Worm (Caenorhabditis elegans) whole organism, L1 larva: ENCODE data around the gene frm-3.
A peak's percentile ranks its signal among the peaks of the same experiment; 100 is the strongest.

ENCODE experiments used
- C16A3.4 ChIP-seq: fragments of 150-350 bp; optimal IDR thresholded peaks from 2 replicates; lab custom pipeline; 2014; ENCODE audit warnings: missing biosample characterization, missing genetic modification characterization
- F16B12.6 ChIP-seq: fragments of 150-350 bp; optimal IDR thresholded peaks from 2 replicates; lab custom pipeline; 2014; ENCODE audit warnings: missing biosample characterization, missing genetic modification characterization
- alr-1 ChIP-seq: fragments of 200-800 bp; sonication (Bioruptor generic); optimal IDR thresholded peaks from 2 replicates; lab custom pipeline; 2018; ENCODE audit warnings: borderline replicate concordance, mild to moderate bottlenecking, missing genetic modification characterization, missing compliant biosample characterization
- aly-2 ChIP-seq: fragments of 150-350 bp; optimal IDR thresholded peaks from 2 replicates; lab custom pipeline; 2014; ENCODE audit warnings: missing biosample characterization, missing genetic modification characterization
- ama-1 ChIP-seq: fragments of 150-350 bp; optimal IDR thresholded peaks from 2 replicates; lab custom pipeline; 2014
- blmp-1 ChIP-seq: fragments of 150-350 bp; optimal IDR thresholded peaks from 2 replicates; lab custom pipeline; 2014; ENCODE audit warnings: missing biosample characterization, missing genetic modification characterization
- ceh-63 ChIP-seq: fragments of 200-800 bp; sonication (Bioruptor generic); optimal IDR thresholded peaks from 2 replicates; lab custom pipeline; 2018; ENCODE audit warnings: mild to moderate bottlenecking, missing genetic modification characterization, missing compliant biosample characterization
- ceh-8 ChIP-seq: fragments of 200-800 bp; sonication (Bioruptor generic); optimal IDR thresholded peaks from 2 replicates; lab custom pipeline; 2018; ENCODE audit warnings: mild to moderate bottlenecking, missing genetic modification characterization, moderate library complexity, missing compliant biosample characterization
- ceh-82 ChIP-seq, 3 experiments: fragments of 150-350 bp in 1 of 3; sonication (generic microtip) in 2 of 3; optimal IDR thresholded peaks; 2 replicates each; lab custom pipeline; 2014 to 2017; ENCODE audit warnings: missing biosample characterization in 3 of 3, missing genetic modification characterization in 3 of 3
- ceh-88 ChIP-seq: fragments of 200-800 bp; sonication (Bioruptor generic); IDR thresholded peaks from 2 replicates; pipeline ENCODE4 v1.3.6; 2022; ENCODE audit warnings: missing genetic modification characterization, missing compliant biosample characterization
- ceh-90 ChIP-seq: sonication (generic microtip); optimal IDR thresholded peaks from 2 replicates; lab custom pipeline; 2016; ENCODE audit warnings: missing genetic modification characterization, missing compliant biosample characterization
- ces-1 ChIP-seq: fragments of 150-350 bp; optimal IDR thresholded peaks from 2 replicates; lab custom pipeline; 2014; ENCODE audit warnings: missing biosample characterization, missing genetic modification reagents, missing genetic modification characterization
- dpl-1 ChIP-seq, 3 experiments: fragments of 150-350 bp in 2 of 3; sonication (generic microtip) in 1 of 3; optimal IDR thresholded peaks; 2 replicates each; lab custom pipeline; 2014 to 2017; ENCODE audit warnings: missing biosample characterization in 3 of 3, missing genetic modification characterization in 3 of 3, missing genetic modification reagents in 3 of 3
- dsc-1 ChIP-seq: sonication (generic microtip); optimal IDR thresholded peaks from 2 replicates; lab custom pipeline; 2016; ENCODE audit warnings: mild to moderate bottlenecking, missing genetic modification characterization, missing compliant biosample characterization
- efl-1 ChIP-seq, 4 experiments: fragments of 150-350 bp; optimal IDR thresholded peaks in 3 of 4; peaks in 1 of 4; 1 replicate in 1 of 4; 2 replicates in 3 of 4; lab custom pipeline; 2014; ENCODE audit warnings: missing biosample characterization in 2 of 4, missing genetic modification characterization in 2 of 4, missing genetic modification reagents in 2 of 4
- efl-3 ChIP-seq: fragments of 200-800 bp; sonication (Bioruptor generic); optimal IDR thresholded peaks from 2 replicates; lab custom pipeline; 2018; ENCODE audit warnings: mild to moderate bottlenecking, missing genetic modification characterization, missing compliant biosample characterization
- elt-2 ChIP-seq: sonication (generic microtip); optimal IDR thresholded peaks from 2 replicates; lab custom pipeline; 2016; ENCODE audit warnings: missing genetic modification characterization, mild to moderate bottlenecking, inconsistent platforms, missing compliant biosample characterization, missing genetic modification reagents
- elt-3 ChIP-seq, 6 experiments: fragments of 150-350 bp in 1 of 6; sonication (generic microtip); optimal IDR thresholded peaks; 2 replicates each; lab custom pipeline; 2017 to 2018; ENCODE audit warnings: missing biosample characterization in 6 of 6, missing genetic modification characterization in 6 of 6, inconsistent platforms in 1 of 6
- ets-5 ChIP-seq: fragments of 200-800 bp; sonication (Bioruptor generic); IDR thresholded peaks from 2 replicates; pipeline ENCODE4 v1.3.6; 2022; ENCODE audit warnings: missing genetic modification characterization, missing compliant biosample characterization
- fkh-10 ChIP-seq: sonication (generic microtip); optimal IDR thresholded peaks from 2 replicates; lab custom pipeline; 2017; ENCODE audit warnings: missing biosample characterization, missing genetic modification reagents, missing genetic modification characterization
- grh-1 ChIP-seq: fragments of 200-800 bp; sonication (Bioruptor generic); IDR thresholded peaks from 2 replicates; pipeline ENCODE4 v1.3.6; 2022; ENCODE audit warnings: missing genetic modification reagents, missing genetic modification characterization, missing compliant biosample characterization
- hpl-2 ChIP-seq: fragments of 150-350 bp; optimal IDR thresholded peaks from 2 replicates; lab custom pipeline; 2014; ENCODE audit warnings: missing biosample characterization, missing genetic modification reagents, missing genetic modification characterization
- irx-1 ChIP-seq: sonication (generic microtip); optimal IDR thresholded peaks from 2 replicates; lab custom pipeline; 2016; ENCODE audit warnings: missing genetic modification characterization, missing compliant biosample characterization
- isw-1 ChIP-seq: fragments of 200-800 bp; sonication (Bioruptor generic); IDR thresholded peaks from 2 replicates; pipeline ENCODE4 v1.3.6; 2022; ENCODE audit warnings: missing genetic modification characterization, missing compliant biosample characterization
- lin-13 ChIP-seq: fragments of 150-350 bp; optimal IDR thresholded peaks from 2 replicates; lab custom pipeline; 2014; ENCODE audit warnings: missing biosample characterization, missing genetic modification reagents, missing genetic modification characterization
- lin-35 ChIP-seq, 2 experiments: fragments of 150-350 bp; optimal IDR thresholded peaks; 2 replicates each; lab custom pipeline; 2014; ENCODE audit warnings: missing biosample characterization in 2 of 2, missing genetic modification characterization in 2 of 2, missing genetic modification reagents in 2 of 2
- lin-39 ChIP-seq: fragments of 150-350 bp; optimal IDR thresholded peaks from 2 replicates; lab custom pipeline; 2014; ENCODE audit warnings: missing biosample characterization, missing genetic modification reagents, missing genetic modification characterization
- lsy-2 ChIP-seq, 2 experiments: fragments of 150-350 bp; optimal IDR thresholded peaks; 2 replicates each; lab custom pipeline; 2014; ENCODE audit warnings: missing biosample characterization in 2 of 2, missing genetic modification characterization in 2 of 2
- mdl-1 ChIP-seq, 2 experiments: fragments of 150-350 bp; optimal IDR thresholded peaks; 2 replicates each; lab custom pipeline; 2014 to 2017; ENCODE audit warnings: missing biosample characterization in 2 of 2, missing genetic modification characterization in 2 of 2, inconsistent platforms in 1 of 2
- mep-1 ChIP-seq: fragments of 150-350 bp; optimal IDR thresholded peaks from 2 replicates; lab custom pipeline; 2014; ENCODE audit warnings: missing biosample characterization, missing genetic modification characterization
- nhr-11 ChIP-seq: fragments of 150-350 bp; optimal IDR thresholded peaks from 2 replicates; lab custom pipeline; 2014; ENCODE audit warnings: missing biosample characterization, missing genetic modification characterization
- nhr-12 ChIP-seq: sonication (generic microtip); optimal IDR thresholded peaks from 2 replicates; lab custom pipeline; 2017; ENCODE audit warnings: missing biosample characterization, missing genetic modification characterization
- nhr-19 ChIP-seq: fragments of 200-800 bp; sonication (Bioruptor generic); conservative IDR thresholded peaks from 2 replicates; pipeline ENCODE4 v1.3.6; 2022; ENCODE audit warnings: missing genetic modification characterization, missing compliant biosample characterization
- nhr-20 ChIP-seq: sonication (generic microtip); optimal IDR thresholded peaks from 2 replicates; lab custom pipeline; 2016; ENCODE audit warnings: mild to moderate bottlenecking, missing genetic modification characterization, missing compliant biosample characterization
- nhr-237 ChIP-seq: fragments of 150-350 bp; optimal IDR thresholded peaks from 2 replicates; lab custom pipeline; 2014; ENCODE audit warnings: missing biosample characterization, missing genetic modification characterization
- nhr-28 ChIP-seq: fragments of 150-350 bp; optimal IDR thresholded peaks from 2 replicates; lab custom pipeline; 2014; ENCODE audit warnings: missing biosample characterization, missing genetic modification characterization
- nhr-77 ChIP-seq: fragments of 150-350 bp; optimal IDR thresholded peaks from 2 replicates; lab custom pipeline; 2014; ENCODE audit warnings: missing biosample characterization, missing genetic modification characterization
- nhr-85 ChIP-seq: sonication (generic microtip); peaks from one replicate; lab custom pipeline; 2016; ENCODE audit warnings: missing genetic modification characterization, inconsistent platforms, missing compliant biosample characterization
- nhr-90 ChIP-seq: sonication (generic microtip); optimal IDR thresholded peaks from 2 replicates; lab custom pipeline; 2016; ENCODE audit warnings: mild to moderate bottlenecking, missing genetic modification characterization, missing compliant biosample characterization; ENCODE audit not compliant: poor library complexity
- pax-3 ChIP-seq: fragments of 200-800 bp; sonication (Bioruptor generic); optimal IDR thresholded peaks from 2 replicates; lab custom pipeline; 2018; ENCODE audit warnings: mild to moderate bottlenecking, missing genetic modification characterization, moderate library complexity, missing compliant biosample characterization
- pqm-1 ChIP-seq: sonication (generic microtip); optimal IDR thresholded peaks from 3 replicates; lab custom pipeline; 2017; ENCODE audit warnings: missing biosample characterization, missing genetic modification characterization
- snpc-4 ChIP-seq: fragments of 150-350 bp; optimal IDR thresholded peaks from 2 replicates; lab custom pipeline; 2014; ENCODE audit warnings: missing biosample characterization, missing genetic modification characterization
- sox-4 ChIP-seq: sonication (generic microtip); optimal IDR thresholded peaks from 2 replicates; lab custom pipeline; 2016; ENCODE audit warnings: missing genetic modification characterization, missing compliant biosample characterization
- sptf-1 ChIP-seq: fragments of 150-350 bp; optimal IDR thresholded peaks from 2 replicates; lab custom pipeline; 2014; ENCODE audit warnings: missing biosample characterization, missing genetic modification characterization
- sup-37 ChIP-seq: fragments of 200-800 bp; sonication (Bioruptor generic); optimal IDR thresholded peaks from 2 replicates; lab custom pipeline; 2018; ENCODE audit warnings: mild to moderate bottlenecking, missing genetic modification characterization, missing compliant biosample characterization
- swsn-7 ChIP-seq: sonication (generic microtip); optimal IDR thresholded peaks from 2 replicates; lab custom pipeline; 2016; ENCODE audit warnings: missing genetic modification characterization, missing compliant biosample characterization
- tbx-2 ChIP-seq: sonication (generic microtip); optimal IDR thresholded peaks from 2 replicates; lab custom pipeline; 2016; ENCODE audit warnings: missing genetic modification characterization, missing compliant biosample characterization
- tlp-1 ChIP-seq: fragments of 150-350 bp; optimal IDR thresholded peaks from 2 replicates; lab custom pipeline; 2014; ENCODE audit warnings: missing biosample characterization, missing genetic modification characterization
- unc-98 ChIP-seq: fragments of 200-800 bp; sonication (Bioruptor generic); IDR thresholded peaks from 2 replicates; pipeline ENCODE4 v1.3.6; 2022; ENCODE audit warnings: missing genetic modification characterization, missing compliant biosample characterization
- zip-4 ChIP-seq: fragments of 200-800 bp; sonication (Bioruptor generic); optimal IDR thresholded peaks from 2 replicates; lab custom pipeline; 2018; ENCODE audit warnings: mild to moderate bottlenecking, missing genetic modification characterization, moderate library complexity, missing compliant biosample characterization
- ztf-11 ChIP-seq, 2 experiments: sonication (generic microtip); optimal IDR thresholded peaks; 2 replicates each; lab custom pipeline; 2016 to 2017; ENCODE audit warnings: missing genetic modification characterization in 2 of 2, missing biosample characterization in 1 of 2, missing compliant biosample characterization in 1 of 2

Gene frm-3

DNA sequence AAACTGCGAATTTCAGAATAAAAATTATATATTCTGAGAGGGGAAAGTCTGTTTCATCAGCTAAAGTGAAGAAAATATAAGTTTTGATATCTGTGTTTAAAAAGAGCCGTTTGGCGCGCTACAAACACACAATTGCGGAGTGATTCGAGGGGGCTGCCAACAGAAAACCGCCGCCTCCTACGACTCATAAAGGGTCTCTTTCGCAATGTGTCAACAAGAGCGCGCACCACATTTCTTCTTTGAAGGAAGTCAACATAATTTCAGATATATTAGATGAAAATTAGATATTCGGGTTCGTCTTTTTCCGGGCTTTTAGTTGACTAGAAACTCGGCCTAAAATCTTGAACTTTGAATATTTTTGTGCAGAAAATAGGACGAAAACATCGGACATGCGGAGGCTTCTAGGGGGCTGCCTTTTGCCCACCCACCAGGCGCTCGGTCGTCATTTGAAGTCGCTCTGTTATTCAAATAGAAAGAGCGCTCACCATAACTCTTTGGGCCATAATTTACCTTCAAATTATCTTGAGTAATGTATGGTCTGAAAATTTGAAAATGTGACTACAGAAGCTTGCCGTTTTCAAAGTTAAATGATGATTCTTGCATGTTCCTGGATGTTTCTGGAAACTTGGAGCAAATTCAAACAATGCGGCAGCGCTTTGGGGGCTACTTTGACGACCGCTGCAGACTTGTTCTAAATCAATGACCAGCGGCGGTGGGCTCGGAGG lies 33.6 kb downstream of the frm-3 start:
- peak; percentile 51 to 70 (median 63) for TF ChIP-seq ceh-82 (tag; optimal IDR thresholded peaks at IDR 0.05; lab: Kevin White, UChicago)
- TF ChIP-seq nhr-12 (tag; lab: Kevin White, UChicago), result no peak
- TF ChIP-seq ceh-8 (GFP tag; lab: Kevin White, UChicago), result peak; percentile 80
- peak; percentile 83 for TF ChIP-seq efl-3 (GFP tag; lab: Kevin White, UChicago)
- peak; percentile 96 for TF ChIP-seq nhr-90 (tag; lab: Kevin White, UChicago)
- peak; percentile 56 for TF ChIP-seq nhr-77 (tag; lab: Kevin White, UChicago)
- peak; percentile 87 for TF ChIP-seq nhr-19 (GFP tag; lab: Robert Waterston, UW)
- TF ChIP-seq lin-13 (GFP tag; lab: Kevin White, UChicago), result peak; percentile 51
- no peak for TF ChIP-seq pqm-1 (tag; lab: Kevin White, UChicago)
- peak; percentile 76 for TF ChIP-seq nhr-237 (tag; lab: Kevin White, UChicago)
- TF ChIP-seq sox-4 (tag; lab: Kevin White, UChicago), result peak; percentile 89
- TF ChIP-seq irx-1 (tag; lab: Kevin White, UChicago), result peak; percentile 97
- peak; percentile 77 for TF ChIP-seq lin-39 (tag; lab: Kevin White, UChicago)
- TF ChIP-seq snpc-4, result peak; percentile 66
- peak; percentile 66 to 75 (median 69) for TF ChIP-seq dpl-1 (GFP tag; optimal IDR thresholded peaks at IDR 0.05; lab: Kevin White, UChicago)
- TF ChIP-seq zip-4, result peak; percentile 100
- TF ChIP-seq alr-1, result no peak
- peak; percentile 88 for TF ChIP-seq ceh-88
- TF ChIP-seq swsn-7, result peak; percentile 97
- no peak for TF ChIP-seq tlp-1
- TF ChIP-seq dsc-1 (tag; lab: Kevin White, UChicago), result peak; percentile 99
- no peak for TF ChIP-seq ceh-90 (tag; lab: Kevin White, UChicago)
- peak; percentile 89 for TF ChIP-seq elt-2 (tag; lab: Kevin White, UChicago)
- TF ChIP-seq hpl-2 (GFP tag; lab: Kevin White, UChicago), result peak; percentile 94
- peak; percentile 100 for TF ChIP-seq nhr-85 (tag; lab: Kevin White, UChicago)
- peak; percentile 82 to 90 for TF ChIP-seq ztf-11 (tag; optimal IDR thresholded peaks at IDR 0.05; lab: Kevin White, UChicago)
- peak; percentile 99 for TF ChIP-seq pax-3 (tag; lab: Kevin White, UChicago)
- peak; percentile 35 to 81 for TF ChIP-seq lin-35 (GFP tag; optimal IDR thresholded peaks at IDR 0.05; lab: Kevin White, UChicago)
- TF ChIP-seq sup-37 (GFP tag; lab: Kevin White, UChicago), result peak; percentile 88
- TF ChIP-seq sptf-1 (tag; lab: Kevin White, UChicago), result no peak
- peak; percentile 72 to 78 for TF ChIP-seq lsy-2 (tag; optimal IDR thresholded peaks at IDR 0.05; lab: Kevin White, UChicago)
- TF ChIP-seq grh-1 (GFP tag; lab: Robert Waterston, UW), result peak; percentile 94
- TF ChIP-seq F16B12.6 (tag; lab: Kevin White, UChicago), result no peak
- peak; percentile 75 for TF ChIP-seq mep-1 (tag; lab: Kevin White, UChicago)
- no peak for TF ChIP-seq nhr-28 (tag; lab: Kevin White, UChicago)
- TF ChIP-seq mdl-1 (tag; optimal IDR thresholded peaks at IDR 0.05; lab: Kevin White, UChicago), result peak in 1 of 2 experiments; percentile 43
- peak; percentile 86 for TF ChIP-seq nhr-11
- TF ChIP-seq ets-5 (GFP tag; lab: Robert Waterston, UW), result peak; percentile 95; the same call in 1 of the 2 replicates
- peak; percentile 66 for TF ChIP-seq unc-98 (GFP tag; lab: Robert Waterston, UW)
- no peak for TF ChIP-seq ama-1
- TF ChIP-seq fkh-10 (GFP tag; lab: Kevin White, UChicago), result peak; percentile 78
- peak; percentile 28 for TF ChIP-seq blmp-1 (tag; lab: Kevin White, UChicago)
- TF ChIP-seq ces-1, result peak; percentile 38
- no peak for TF ChIP-seq ceh-63 (GFP tag; lab: Kevin White, UChicago)
- TF ChIP-seq aly-2 (tag; lab: Kevin White, UChicago), result peak; percentile 43
- peak; percentile 95 for TF ChIP-seq tbx-2 (tag; lab: Kevin White, UChicago)
- peak; percentile 89 for TF ChIP-seq isw-1 (GFP tag; lab: Robert Waterston, UW)
- peak; percentile 55 to 65 for TF ChIP-seq efl-1 (optimal IDR thresholded peaks at IDR 0.05; lab: Kevin White, UChicago)
- TF ChIP-seq efl-1 (GFP tag; optimal IDR thresholded peaks at IDR 0.05 in 1 of 2; lab: Kevin White, UChicago), result peak; percentile 21 to 97
- TF ChIP-seq elt-3 (tag; optimal IDR thresholded peaks at IDR 0.05; lab: Kevin White, UChicago), result peak in 4 of 6 experiments; percentile 17 to 94 (median 60)
- TF ChIP-seq C16A3.4 (tag; lab: Kevin White, UChicago), result peak; percentile 46
- peak; percentile 94 for TF ChIP-seq nhr-20
